Fruit fly (Drosophila melanogaster): ENCODE data around the gene Klp3A.

Klp3A gene

dm6 chrX:2642484-2643379, 38.9 kb upstream of the Klp3A start (continued):
- TF ChIP-seq CG7357 (GFP tag; IDR thresholded peaks at IDR 0.05): no peak
- no peak for TF ChIP-seq CG10147 (GFP tag; optimal IDR thresholded peaks at IDR 0.05)
- peak; percentile 6 for TF ChIP-seq lab (GFP tag; optimal IDR thresholded peaks at IDR 0.05)
- no peak for TF ChIP-seq CoRest (tag; optimal IDR thresholded peaks at IDR 0.05)
- no peak for TF ChIP-seq CG4404 (GFP tag; IDR thresholded peaks at IDR 0.05)
- peak; percentile 53 for TF ChIP-seq sug (tag; optimal IDR thresholded peaks at IDR 0.05)
- TF ChIP-seq usp (GFP tag; optimal IDR thresholded peaks at IDR 0.05): no peak
- TF ChIP-seq bab2 (GFP tag; optimal IDR thresholded peaks at IDR 0.05): no peak
- TF ChIP-seq pzg (GFP tag; optimal IDR thresholded peaks at IDR 0.05): no peak
- TF ChIP-seq CG11456 (GFP tag; IDR thresholded peaks at IDR 0.05): no peak
- TF ChIP-seq jigr1 (GFP tag; IDR thresholded peaks at IDR 0.05): no peak
- no peak for TF ChIP-seq Oli (tag; optimal IDR thresholded peaks at IDR 0.05)
- TF ChIP-seq CG6654 (GFP tag; optimal IDR thresholded peaks at IDR 0.05): no peak
- TF ChIP-seq Gsc (GFP tag; IDR thresholded peaks at IDR 0.05): no peak
- TF ChIP-seq CG17328 (GFP tag; IDR thresholded peaks at IDR 0.05): no peak
- TF ChIP-seq CG11093 (GFP tag; IDR thresholded peaks at IDR 0.05): no peak
- TF ChIP-seq CG18476 (GFP tag; optimal IDR thresholded peaks at IDR 0.05): no peak
- no peak for TF ChIP-seq Spps (tag; optimal IDR thresholded peaks at IDR 0.05)
- no peak for TF ChIP-seq jing (GFP tag; optimal IDR thresholded peaks at IDR 0.05)
- TF ChIP-seq CG15514 (GFP tag; optimal IDR thresholded peaks at IDR 0.05): peak; percentile 8
- no peak for TF ChIP-seq CG11560 (tag; IDR thresholded peaks at IDR 0.05)
- TF ChIP-seq CG12391 (tag; optimal IDR thresholded peaks at IDR 0.05): no peak
- TF ChIP-seq yki (optimal IDR thresholded peaks at IDR 0.05): peak; percentile 84
- no peak for TF ChIP-seq mirr (GFP tag; optimal IDR thresholded peaks at IDR 0.05)
- no peak for TF ChIP-seq pho (GFP tag; optimal IDR thresholded peaks at IDR 0.05)
- TF ChIP-seq CG8765 (GFP tag; IDR thresholded peaks at IDR 0.05): no peak
- TF ChIP-seq CG17385 (GFP tag; optimal IDR thresholded peaks at IDR 0.05): peak; percentile 93
- no peak for TF ChIP-seq odd (GFP tag; optimal IDR thresholded peaks at IDR 0.05)
- no peak for TF ChIP-seq CG10565 (GFP tag; optimal IDR thresholded peaks at IDR 0.05)
- no peak for TF ChIP-seq slp2 (GFP tag; optimal IDR thresholded peaks at IDR 0.05)
- TF ChIP-seq CG30431 (GFP tag; optimal IDR thresholded peaks at IDR 0.05): no peak
- peak; percentile 5 for TF ChIP-seq CTCF (GFP tag; optimal IDR thresholded peaks at IDR 0.05)
- no peak for TF ChIP-seq CG12071 (GFP tag; optimal IDR thresholded peaks at IDR 0.05)
- TF ChIP-seq kah (GFP tag; optimal IDR thresholded peaks at IDR 0.05): peak; percentile 67
- TF ChIP-seq salm (tag; optimal IDR thresholded peaks at IDR 0.05): no peak
- TF ChIP-seq phol (tag; optimal IDR thresholded peaks at IDR 0.05): no peak
- TF ChIP-seq CG3163 (GFP tag; optimal IDR thresholded peaks at IDR 0.05): peak; percentile 11
- peak; percentile 2 for TF ChIP-seq gro (GFP tag; optimal IDR thresholded peaks at IDR 0.05)
- TF ChIP-seq fd3F (GFP tag; optimal IDR thresholded peaks at IDR 0.05): no peak
- TF ChIP-seq cg (GFP tag; optimal IDR thresholded peaks at IDR 0.05): peak; percentile 89
- no peak for TF ChIP-seq CHES-1-like (GFP tag; optimal IDR thresholded peaks at IDR 0.05)
- TF ChIP-seq exex (tag; optimal IDR thresholded peaks at IDR 0.05): no peak
- peak; percentile 36; the same call in 1 of the 4 replicates for TF ChIP-seq Dll (GFP tag; IDR thresholded peaks at IDR 0.05; ENCODE audit: partially characterized antibody)
- TF ChIP-seq CG10321 (GFP tag; IDR thresholded peaks at IDR 0.05): no peak
- no peak for TF ChIP-seq Dbx (GFP tag; IDR thresholded peaks at IDR 0.05)
- no peak for TF ChIP-seq CG14860 (GFP tag; IDR thresholded peaks at IDR 0.05; ENCODE audit: partially characterized antibody)
- TF ChIP-seq YL-1 (GFP tag; optimal IDR thresholded peaks at IDR 0.05): peak; percentile 8
- TF ChIP-seq E2f2 (GFP tag; IDR thresholded peaks at IDR 0.05): peak; percentile 37; the same call in 1 of the 2 replicates
- no peak for TF ChIP-seq Hsf (GFP tag; optimal IDR thresholded peaks at IDR 0.05)
- no peak for TF ChIP-seq nmo (GFP tag; optimal IDR thresholded peaks at IDR 0.05)

All from whole organism, embryonic.